Worm (Caenorhabditis elegans) whole organism, L1 larva: Measurements from ENCODE around the gene dsl-1.

Experiments used
- C04F5.9 ChIP-seq: sonication (generic microtip); optimal IDR thresholded peaks from 2 replicates; lab custom pipeline; 2016; ENCODE audit warnings: missing genetic modification characterization, missing compliant biosample characterization
- C34B4.2 ChIP-seq: sonication (generic microtip); optimal IDR thresholded peaks from 2 replicates; lab custom pipeline; 2017; ENCODE audit warnings: mild to moderate bottlenecking, missing genetic modification characterization, missing compliant biosample characterization
- F16B12.6 ChIP-seq: fragments of 150-350 bp; optimal IDR thresholded peaks from 2 replicates; lab custom pipeline; 2014; ENCODE audit warnings: missing biosample characterization, missing genetic modification characterization
- aha-1 ChIP-seq: fragments of 150-350 bp; optimal IDR thresholded peaks from 2 replicates; lab custom pipeline; 2014; ENCODE audit warnings: missing biosample characterization, missing genetic modification characterization
- ama-1 ChIP-seq: fragments of 150-350 bp; optimal IDR thresholded peaks from 2 replicates; lab custom pipeline; 2014
- blmp-1 ChIP-seq: fragments of 150-350 bp; optimal IDR thresholded peaks from 2 replicates; lab custom pipeline; 2014; ENCODE audit warnings: missing biosample characterization, missing genetic modification characterization
- ceh-63 ChIP-seq: fragments of 200-800 bp; sonication (Bioruptor generic); optimal IDR thresholded peaks from 2 replicates; lab custom pipeline; 2018; ENCODE audit warnings: mild to moderate bottlenecking, missing genetic modification characterization, missing compliant biosample characterization
- ceh-82 ChIP-seq, 3 experiments: fragments of 150-350 bp in 1 of 3; sonication (generic microtip) in 2 of 3; optimal IDR thresholded peaks; 2 replicates each; lab custom pipeline; 2014 to 2017; ENCODE audit warnings: missing biosample characterization in 3 of 3, missing genetic modification characterization in 3 of 3
- ceh-90 ChIP-seq: sonication (generic microtip); optimal IDR thresholded peaks from 2 replicates; lab custom pipeline; 2016; ENCODE audit warnings: missing genetic modification characterization, missing compliant biosample characterization
- efl-1 ChIP-seq, 4 experiments: fragments of 150-350 bp; optimal IDR thresholded peaks in 3 of 4; peaks in 1 of 4; 1 replicate in 1 of 4; 2 replicates in 3 of 4; lab custom pipeline; 2014; ENCODE audit warnings: missing biosample characterization in 2 of 4, missing genetic modification characterization in 2 of 4, missing genetic modification reagents in 2 of 4
- efl-3 ChIP-seq: fragments of 200-800 bp; sonication (Bioruptor generic); optimal IDR thresholded peaks from 2 replicates; lab custom pipeline; 2018; ENCODE audit warnings: mild to moderate bottlenecking, missing genetic modification characterization, missing compliant biosample characterization
- egl-13 ChIP-seq: sonication (generic microtip); optimal IDR thresholded peaks from 2 replicates; lab custom pipeline; 2016; ENCODE audit warnings: missing genotype, missing genetic modification reagents, missing genetic modification characterization, missing compliant biosample characterization
- elt-2 ChIP-seq: sonication (generic microtip); optimal IDR thresholded peaks from 2 replicates; lab custom pipeline; 2016; ENCODE audit warnings: missing genetic modification characterization, mild to moderate bottlenecking, inconsistent platforms, missing compliant biosample characterization, missing genetic modification reagents
- ets-5 ChIP-seq: fragments of 200-800 bp; sonication (Bioruptor generic); IDR thresholded peaks from 2 replicates; pipeline ENCODE4 v1.3.6; 2022; ENCODE audit warnings: missing genetic modification characterization, missing compliant biosample characterization
- fkh-4 ChIP-seq: sonication (generic microtip); optimal IDR thresholded peaks from 2 replicates; lab custom pipeline; 2016; ENCODE audit warnings: missing compliant biosample characterization, missing genetic modification characterization, borderline replicate concordance
- fkh-8 ChIP-seq: sonication (generic microtip); optimal IDR thresholded peaks from 2 replicates; lab custom pipeline; 2016; ENCODE audit warnings: mild to moderate bottlenecking, missing genetic modification characterization, missing compliant biosample characterization
- grh-1 ChIP-seq: fragments of 200-800 bp; sonication (Bioruptor generic); IDR thresholded peaks from 2 replicates; pipeline ENCODE4 v1.3.6; 2022; ENCODE audit warnings: missing genetic modification reagents, missing genetic modification characterization, missing compliant biosample characterization
- hlh-17 ChIP-seq: fragments of 200-800 bp; sonication (Bioruptor generic); optimal IDR thresholded peaks from 2 replicates; lab custom pipeline; 2018; ENCODE audit warnings: missing genetic modification characterization, mild to moderate bottlenecking, missing compliant biosample characterization, moderate library complexity, borderline replicate concordance
- hpl-2 ChIP-seq: fragments of 150-350 bp; optimal IDR thresholded peaks from 2 replicates; lab custom pipeline; 2014; ENCODE audit warnings: missing biosample characterization, missing genetic modification reagents, missing genetic modification characterization
- irx-1 ChIP-seq: sonication (generic microtip); optimal IDR thresholded peaks from 2 replicates; lab custom pipeline; 2016; ENCODE audit warnings: missing genetic modification characterization, missing compliant biosample characterization
- isw-1 ChIP-seq: fragments of 200-800 bp; sonication (Bioruptor generic); IDR thresholded peaks from 2 replicates; pipeline ENCODE4 v1.3.6; 2022; ENCODE audit warnings: missing genetic modification characterization, missing compliant biosample characterization
- lin-13 ChIP-seq: fragments of 150-350 bp; optimal IDR thresholded peaks from 2 replicates; lab custom pipeline; 2014; ENCODE audit warnings: missing biosample characterization, missing genetic modification reagents, missing genetic modification characterization
- lin-14 ChIP-seq: fragments of 200-800 bp; sonication (Bioruptor generic); optimal IDR thresholded peaks from 2 replicates; lab custom pipeline; 2018; ENCODE audit warnings: mild to moderate bottlenecking, missing genetic modification characterization, moderate library complexity, missing compliant biosample characterization
- lir-3 ChIP-seq: sonication (generic microtip); optimal IDR thresholded peaks from 2 replicates; lab custom pipeline; 2016; ENCODE audit warnings: mild to moderate bottlenecking, missing genetic modification characterization, moderate library complexity, missing compliant biosample characterization; ENCODE audit not compliant: poor library complexity
- lsy-2 ChIP-seq, 2 experiments: fragments of 150-350 bp; optimal IDR thresholded peaks; 2 replicates each; lab custom pipeline; 2014; ENCODE audit warnings: missing biosample characterization in 2 of 2, missing genetic modification characterization in 2 of 2
- mab-9 ChIP-seq: fragments of 200-800 bp; sonication (Bioruptor generic); IDR thresholded peaks from 2 replicates; pipeline ENCODE4 v1.3.6; 2022; ENCODE audit warnings: missing genetic modification reagents, missing genetic modification characterization, missing compliant biosample characterization
- nhr-20 ChIP-seq: sonication (generic microtip); optimal IDR thresholded peaks from 2 replicates; lab custom pipeline; 2016; ENCODE audit warnings: mild to moderate bottlenecking, missing genetic modification characterization, missing compliant biosample characterization
- nhr-237 ChIP-seq: fragments of 150-350 bp; optimal IDR thresholded peaks from 2 replicates; lab custom pipeline; 2014; ENCODE audit warnings: missing biosample characterization, missing genetic modification characterization
- nhr-28 ChIP-seq: fragments of 150-350 bp; optimal IDR thresholded peaks from 2 replicates; lab custom pipeline; 2014; ENCODE audit warnings: missing biosample characterization, missing genetic modification characterization
- nhr-47 ChIP-seq: sonication (generic microtip); optimal IDR thresholded peaks from 2 replicates; lab custom pipeline; 2016; ENCODE audit warnings: mild to moderate bottlenecking, missing genetic modification characterization, moderate library complexity, missing compliant biosample characterization
- nhr-77 ChIP-seq: fragments of 150-350 bp; optimal IDR thresholded peaks from 2 replicates; lab custom pipeline; 2014; ENCODE audit warnings: missing biosample characterization, missing genetic modification characterization
- nhr-85 ChIP-seq: sonication (generic microtip); peaks from one replicate; lab custom pipeline; 2016; ENCODE audit warnings: missing genetic modification characterization, inconsistent platforms, missing compliant biosample characterization
- nhr-90 ChIP-seq: sonication (generic microtip); optimal IDR thresholded peaks from 2 replicates; lab custom pipeline; 2016; ENCODE audit warnings: mild to moderate bottlenecking, missing genetic modification characterization, missing compliant biosample characterization; ENCODE audit not compliant: poor library complexity
- pag-3 ChIP-seq: sonication (generic microtip); optimal IDR thresholded peaks from 2 replicates; lab custom pipeline; 2017; ENCODE audit warnings: missing genetic modification characterization, mild to moderate bottlenecking, missing compliant biosample characterization, antibody characterized with exemption, borderline replicate concordance; ENCODE audit not compliant: insufficient read depth
- pax-3 ChIP-seq: fragments of 200-800 bp; sonication (Bioruptor generic); optimal IDR thresholded peaks from 2 replicates; lab custom pipeline; 2018; ENCODE audit warnings: mild to moderate bottlenecking, missing genetic modification characterization, moderate library complexity, missing compliant biosample characterization
- pqm-1 ChIP-seq: sonication (generic microtip); optimal IDR thresholded peaks from 3 replicates; lab custom pipeline; 2017; ENCODE audit warnings: missing biosample characterization, missing genetic modification characterization
- rnt-1 ChIP-seq: sonication (generic microtip); optimal IDR thresholded peaks from 2 replicates; lab custom pipeline; 2016; ENCODE audit warnings: mild to moderate bottlenecking, missing genetic modification characterization, moderate library complexity, missing compliant biosample characterization
- snpc-4 ChIP-seq: fragments of 150-350 bp; optimal IDR thresholded peaks from 2 replicates; lab custom pipeline; 2014; ENCODE audit warnings: missing biosample characterization, missing genetic modification characterization
- snu-23 ChIP-seq: sonication (generic microtip); optimal IDR thresholded peaks from 2 replicates; lab custom pipeline; 2016; ENCODE audit warnings: missing genetic modification characterization, missing compliant biosample characterization
- sptf-1 ChIP-seq: fragments of 150-350 bp; optimal IDR thresholded peaks from 2 replicates; lab custom pipeline; 2014; ENCODE audit warnings: missing biosample characterization, missing genetic modification characterization
- swsn-7 ChIP-seq: sonication (generic microtip); optimal IDR thresholded peaks from 2 replicates; lab custom pipeline; 2016; ENCODE audit warnings: missing genetic modification characterization, missing compliant biosample characterization
- unc-130 ChIP-seq: fragments of 150-350 bp; optimal IDR thresholded peaks from 2 replicates; lab custom pipeline; 2017; ENCODE audit warnings: missing biosample characterization, missing genetic modification characterization, inconsistent platforms
- unc-30 ChIP-seq: sonication (generic microtip); optimal IDR thresholded peaks from 2 replicates; lab custom pipeline; 2017; ENCODE audit warnings: missing biosample characterization, missing genetic modification characterization
- unc-62 ChIP-seq: fragments of 150-350 bp; optimal IDR thresholded peaks from 2 replicates; lab custom pipeline; 2014; ENCODE audit warnings: missing biosample characterization, missing genetic modification reagents, missing genetic modification characterization
- unc-86 ChIP-seq: sonication (generic microtip); optimal IDR thresholded peaks from 2 replicates; lab custom pipeline; 2016; ENCODE audit warnings: missing genetic modification characterization, missing compliant biosample characterization
- unc-98 ChIP-seq: fragments of 200-800 bp; sonication (Bioruptor generic); IDR thresholded peaks from 2 replicates; pipeline ENCODE4 v1.3.6; 2022; ENCODE audit warnings: missing genetic modification characterization, missing compliant biosample characterization
- vab-15 ChIP-seq: sonication (generic microtip); optimal IDR thresholded peaks from 2 replicates; lab custom pipeline; 2017; ENCODE audit warnings: missing genotype, mild to moderate bottlenecking, missing genetic modification characterization, missing compliant biosample characterization
- xbp-1 ChIP-seq: sonication (generic microtip); optimal IDR thresholded peaks from 2 replicates; lab custom pipeline; 2016; ENCODE audit warnings: missing genetic modification characterization, missing compliant biosample characterization
- zag-1 ChIP-seq: fragments of 150-350 bp; optimal IDR thresholded peaks from 2 replicates; lab custom pipeline; 2014; ENCODE audit warnings: missing biosample characterization, missing genetic modification characterization
- zip-4 ChIP-seq: fragments of 200-800 bp; sonication (Bioruptor generic); optimal IDR thresholded peaks from 2 replicates; lab custom pipeline; 2018; ENCODE audit warnings: mild to moderate bottlenecking, missing genetic modification characterization, moderate library complexity, missing compliant biosample characterization

The dsl-1 gene

DNA sequence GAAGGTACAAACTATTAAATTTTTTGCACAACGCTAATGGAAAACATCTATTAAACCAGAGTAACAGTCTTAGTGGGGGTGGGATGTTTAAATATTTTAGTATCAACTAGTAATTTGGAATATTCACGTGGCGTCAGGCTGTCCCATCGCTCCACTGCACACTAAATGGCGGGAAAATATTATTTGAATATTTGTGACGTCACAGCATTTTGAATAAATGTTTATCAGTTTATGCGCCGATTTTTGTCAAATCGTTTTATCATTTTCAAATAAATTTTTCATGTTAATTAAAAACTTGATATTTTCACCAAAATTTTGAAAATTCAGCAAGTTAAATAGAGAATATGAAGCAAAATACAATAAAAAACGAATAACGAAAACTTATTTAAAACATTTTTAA lies 35.4 kb upstream of the dsl-1 start, which contains the start of gene F38A1.15:
Gene F38A1.15 (minus strand): TSS at position 101 of the 400 bp plus-strand sequence.
- no peak for TF ChIP-seq ceh-82 (tag; optimal IDR thresholded peaks at IDR 0.05; lab: Kevin White, UChicago)
- no peak for TF ChIP-seq hlh-17 (GFP tag; lab: Kevin White, UChicago)
- TF ChIP-seq zag-1 (tag; lab: Kevin White, UChicago), result no peak
- no peak for TF ChIP-seq zip-4
- TF ChIP-seq nhr-237 (tag; lab: Kevin White, UChicago), result no peak
- no peak for TF ChIP-seq grh-1 (GFP tag; lab: Robert Waterston, UW)
- TF ChIP-seq efl-1 (optimal IDR thresholded peaks at IDR 0.05; lab: Kevin White, UChicago), result no peak
- TF ChIP-seq efl-1 (GFP tag; optimal IDR thresholded peaks at IDR 0.05 in 1 of 2; lab: Kevin White, UChicago), result no peak
- TF ChIP-seq swsn-7 (tag; lab: Kevin White, UChicago), result no peak
- TF ChIP-seq sptf-1 (tag; lab: Kevin White, UChicago), result no peak
- TF ChIP-seq F16B12.6, result no peak
- TF ChIP-seq snu-23 (GFP tag; lab: Kevin White, UChicago), result no peak
- TF ChIP-seq lin-14 (GFP tag; lab: Kevin White, UChicago), result no peak
- TF ChIP-seq, all 84 proteins: peak for 0

DNA sequence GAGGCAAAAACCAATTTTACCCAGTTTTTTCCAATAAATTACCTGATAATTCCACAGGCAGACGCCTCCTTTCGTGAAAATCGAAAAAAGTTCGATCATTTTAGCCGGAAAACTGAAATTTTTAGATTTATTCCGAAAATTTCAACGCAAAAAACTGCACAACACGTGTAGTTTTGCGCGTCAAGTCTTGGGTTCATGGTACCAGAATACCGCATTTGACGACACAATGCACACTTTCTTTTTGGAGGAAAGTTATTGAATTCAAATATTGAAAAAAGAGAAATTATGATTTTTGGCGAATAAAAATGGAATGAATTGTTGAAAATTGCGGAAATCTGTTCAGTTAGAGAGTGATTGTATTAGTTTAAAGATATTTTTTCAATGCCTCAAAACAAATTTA lies 31.8 kb upstream of the dsl-1 start, which contains the start of gene F38A1.8:
Gene F38A1.8 (minus strand): TSS at position 167 of the 400 bp plus-strand sequence.
- no peak for TF ChIP-seq aha-1
- TF ChIP-seq isw-1 (GFP tag; lab: Robert Waterston, UW), result peak; percentile 24; the same call in 1 of the 2 replicates
- peak; percentile 77 for TF ChIP-seq rnt-1 (tag; lab: Kevin White, UChicago)
- TF ChIP-seq lsy-2 (tag; optimal IDR thresholded peaks at IDR 0.05; lab: Kevin White, UChicago), result peak; percentile 78 to 84
- no peak for TF ChIP-seq efl-3 (GFP tag; lab: Kevin White, UChicago)
- peak; percentile 50 for TF ChIP-seq xbp-1 (tag; lab: Kevin White, UChicago)
- no peak for TF ChIP-seq sptf-1 (tag; lab: Kevin White, UChicago)
- no peak for TF ChIP-seq nhr-28 (tag; lab: Kevin White, UChicago)
- TF ChIP-seq fkh-8 (tag; lab: Kevin White, UChicago), result no peak
- no peak for TF ChIP-seq ets-5 (GFP tag; lab: Robert Waterston, UW)
- TF ChIP-seq ceh-63, result no peak
- no peak for TF ChIP-seq unc-30 (tag; lab: Kevin White, UChicago)
- no peak for TF ChIP-seq nhr-47 (tag; lab: Kevin White, UChicago)
- peak; percentile 39 for TF ChIP-seq lin-13 (GFP tag; lab: Kevin White, UChicago)
- no peak for TF ChIP-seq egl-13 (tag; lab: Kevin White, UChicago)
- no peak for TF ChIP-seq vab-15 (tag; lab: Kevin White, UChicago)
- no peak for TF ChIP-seq pag-3 (tag; lab: Kevin White, UChicago)
- peak; percentile 42 for TF ChIP-seq unc-130
- no peak for TF ChIP-seq snpc-4 (tag; lab: Kevin White, UChicago)
- no peak for TF ChIP-seq blmp-1 (tag; lab: Kevin White, UChicago)
- TF ChIP-seq ama-1, result no peak
- TF ChIP-seq pax-3, result no peak
- no peak for TF ChIP-seq elt-2 (tag; lab: Kevin White, UChicago)
- TF ChIP-seq fkh-4 (tag; lab: Kevin White, UChicago), result no peak
- TF ChIP-seq nhr-237 (tag; lab: Kevin White, UChicago), result peak; percentile 32
- TF ChIP-seq pqm-1, result no peak
- peak; percentile 93 for TF ChIP-seq F16B12.6
- no peak for TF ChIP-seq lir-3 (tag; lab: Kevin White, UChicago)
- peak; percentile 69 for TF ChIP-seq nhr-85 (tag; lab: Kevin White, UChicago)
- no peak for TF ChIP-seq nhr-20 (tag; lab: Kevin White, UChicago)
- peak; percentile 40 for TF ChIP-seq nhr-90 (tag; lab: Kevin White, UChicago)
- no peak for TF ChIP-seq ceh-90 (tag; lab: Kevin White, UChicago)
- TF ChIP-seq unc-98 (GFP tag; lab: Robert Waterston, UW), result no peak
- TF ChIP-seq nhr-77 (tag; lab: Kevin White, UChicago), result no peak
- TF ChIP-seq grh-1 (GFP tag; lab: Robert Waterston, UW), result peak; percentile 46; the same call in 1 of the 2 replicates
- TF ChIP-seq hpl-2 (GFP tag; lab: Kevin White, UChicago), result no peak
- TF ChIP-seq unc-62 (GFP tag; lab: Kevin White, UChicago), result no peak
- no peak for TF ChIP-seq mab-9 (GFP tag; lab: Robert Waterston, UW)
- TF ChIP-seq irx-1, result peak; percentile 25
- peak; percentile 21 for TF ChIP-seq unc-86
- TF ChIP-seq C34B4.2, result no peak
- peak; percentile 94 to 98 for TF ChIP-seq efl-1 (optimal IDR thresholded peaks at IDR 0.05; lab: Kevin White, UChicago)
- peak; percentile 95 to 99 for TF ChIP-seq efl-1 (GFP tag; optimal IDR thresholded peaks at IDR 0.05 in 1 of 2; lab: Kevin White, UChicago)
- TF ChIP-seq C04F5.9 (tag; lab: Kevin White, UChicago), result peak; percentile 24
